Fruit fly (Drosophila melanogaster) whole organism, embryonic: ENCODE measurements around the gene CG4577.

ENCODE experiments used
- Antp ChIP-seq: fragments of 200-800 bp; sonication (Bioruptor generic); optimal IDR thresholded peaks from 3 replicates; lab custom pipeline; 2016; ENCODE audit warnings: missing biosample characterization, missing genetic modification characterization
- Atf-2 ChIP-seq: fragments of 200-800 bp; sonication (Bioruptor generic); optimal IDR thresholded peaks from 2 replicates; lab custom pipeline; 2016; ENCODE audit warnings: missing biosample characterization, missing genetic modification characterization
- CG11695 ChIP-seq: fragments of 200-800 bp; sonication (Bioruptor generic); IDR thresholded peaks from 3 replicates; pipeline ENCODE4 v1.3.6; 2022; ENCODE audit warnings: missing biosample characterization, missing genetic modification characterization
- CG12659 ChIP-seq: fragments of 200-800 bp; sonication (Bioruptor generic); optimal IDR thresholded peaks from 3 replicates; lab custom pipeline; 2017; ENCODE audit warnings: mild to moderate bottlenecking, missing biosample characterization, missing genetic modification reagents, missing genetic modification characterization
- CG12769 ChIP-seq: fragments of 200-800 bp; sonication (Bioruptor generic); optimal IDR thresholded peaks from 2 replicates; lab custom pipeline; 2019; ENCODE audit warnings: missing biosample characterization, mild to moderate bottlenecking, missing genetic modification characterization, moderate library complexity
- CG12942 ChIP-seq: fragments of 200-800 bp; sonication (Bioruptor generic); optimal IDR thresholded peaks from 3 replicates; lab custom pipeline; 2016; ENCODE audit warnings: missing biosample characterization, missing genetic modification characterization
- CG13123 ChIP-seq: fragments of 200-800 bp; sonication (Bioruptor generic); optimal IDR thresholded peaks from 2 replicates; lab custom pipeline; 2016; ENCODE audit warnings: missing biosample characterization, missing genetic modification characterization
- CG13424 ChIP-seq: fragments of 200-800 bp; sonication (Bioruptor generic); optimal IDR thresholded peaks from 2 replicates; lab custom pipeline; 2019; ENCODE audit warnings: missing biosample characterization, mild to moderate bottlenecking, missing genetic modification characterization, moderate library complexity
- CG15073 ChIP-seq: fragments of 200-800 bp; sonication (Bioruptor generic); optimal IDR thresholded peaks from 2 replicates; lab custom pipeline; 2016; ENCODE audit warnings: missing biosample characterization, missing genetic modification characterization
- CG17612 ChIP-seq: fragments of 200-800 bp; sonication (Bioruptor generic); IDR thresholded peaks from 2 replicates; pipeline ENCODE4 v1.3.6; 2022; ENCODE audit warnings: missing biosample characterization, missing genetic modification characterization
- CG2202 ChIP-seq: fragments of 200-800 bp; sonication (Bioruptor generic); optimal IDR thresholded peaks from 2 replicates; lab custom pipeline; 2018; ENCODE audit warnings: missing biosample characterization, mild to moderate bottlenecking, missing genetic modification characterization
- CG30403 ChIP-seq: fragments of 200-800 bp; sonication (Bioruptor generic); optimal IDR thresholded peaks from 3 replicates; lab custom pipeline; 2016; ENCODE audit warnings: missing biosample characterization, missing genetic modification characterization
- CG3163 ChIP-seq: fragments of 200-800 bp; sonication (Bioruptor generic); optimal IDR thresholded peaks from 3 replicates; lab custom pipeline; 2016; ENCODE audit warnings: missing biosample characterization, missing genetic modification characterization
- CG3281 ChIP-seq: fragments of 200-800 bp; sonication (Bioruptor generic); optimal IDR thresholded peaks from 3 replicates; lab custom pipeline; 2017; ENCODE audit warnings: missing biosample characterization, mild to moderate bottlenecking, missing genetic modification characterization
- CG34422 ChIP-seq: fragments of 200-800 bp; sonication (Bioruptor generic); IDR thresholded peaks from 3 replicates; pipeline ENCODE4 v1.3.6; 2022; ENCODE audit warnings: missing biosample characterization, missing genetic modification characterization
- CG4360 ChIP-seq: fragments of 200-800 bp; sonication (Bioruptor generic); IDR thresholded peaks from 2 replicates; pipeline ENCODE4 v1.3.6; 2022; ENCODE audit warnings: missing biosample characterization, missing genetic modification characterization
- CG6272 ChIP-seq: fragments of 200-800 bp; sonication (Bioruptor generic); IDR thresholded peaks from 2 replicates; pipeline ENCODE4 v1.3.6; 2022; ENCODE audit warnings: missing biosample characterization, missing genetic modification characterization
- CG7839 ChIP-seq: fragments of 200-800 bp; sonication (Bioruptor generic); optimal IDR thresholded peaks from 3 replicates; lab custom pipeline; 2018; ENCODE audit warnings: missing biosample characterization, mild to moderate bottlenecking, missing genetic modification characterization, moderate library complexity
- CG9215 ChIP-seq: fragments of 200-800 bp; sonication (Bioruptor generic); IDR thresholded peaks from 2 replicates; pipeline ENCODE4 v1.3.6; 2022; ENCODE audit warnings: missing biosample characterization, missing genetic modification characterization
- Dek ChIP-seq: fragments of 200-800 bp; sonication (Bioruptor generic); optimal IDR thresholded peaks from 3 replicates; lab custom pipeline; 2019; ENCODE audit warnings: missing biosample characterization, mild to moderate bottlenecking, missing genetic modification characterization, moderate library complexity
- Dip3 ChIP-seq: fragments of 200-800 bp; sonication (Bioruptor generic); optimal IDR thresholded peaks from 3 replicates; lab custom pipeline; 2016; ENCODE audit warnings: missing biosample characterization, missing genetic modification characterization
- Doc3 ChIP-seq: fragments of 200-800 bp; sonication (Bioruptor generic); IDR thresholded peaks from 3 replicates; pipeline ENCODE4 v1.3.6; 2022; ENCODE audit warnings: missing biosample characterization, missing genetic modification characterization; ENCODE audit not compliant: partially characterized antibody
- H15 ChIP-seq: fragments of 200-800 bp; sonication (Bioruptor generic); IDR thresholded peaks from 3 replicates; pipeline ENCODE4 v1.3.6; 2022; ENCODE audit warnings: missing biosample characterization, missing genetic modification characterization
- Lim3 ChIP-seq: fragments of 200-800 bp; sonication (Bioruptor generic); IDR thresholded peaks from 2 replicates; pipeline ENCODE4 v1.3.6; 2022; ENCODE audit warnings: missing biosample characterization, missing genetic modification characterization
- Med ChIP-seq: fragments of 200-800 bp; sonication (Bioruptor generic); peaks from one replicate; lab custom pipeline; 2016; ENCODE audit warnings: missing biosample characterization, missing genetic modification characterization, mild to moderate bottlenecking, inconsistent platforms, moderate library complexity
- Meics ChIP-seq: fragments of 200-800 bp; sonication (Bioruptor generic); optimal IDR thresholded peaks from 2 replicates; lab custom pipeline; 2017; ENCODE audit warnings: missing biosample characterization, mild to moderate bottlenecking, missing genetic modification characterization
- Nf-YA ChIP-seq: fragments of 200-800 bp; sonication (Bioruptor generic); IDR thresholded peaks from 2 replicates; pipeline ENCODE4 v1.3.6; 2022; ENCODE audit warnings: missing biosample characterization, missing genetic modification characterization
- Oli ChIP-seq: fragments of 200-800 bp; sonication (Bioruptor generic); optimal IDR thresholded peaks from 2 replicates; lab custom pipeline; 2018; ENCODE audit warnings: missing biosample characterization, mild to moderate bottlenecking, missing genetic modification characterization, moderate library complexity
- Sin3A ChIP-seq: fragments of >200 bp; optimal IDR thresholded peaks from 2 replicates; lab custom pipeline; 2018
- abd-A ChIP-seq: fragments of 200-800 bp; sonication (Bioruptor generic); optimal IDR thresholded peaks from 3 replicates; lab custom pipeline; 2019; ENCODE audit warnings: missing biosample characterization, mild to moderate bottlenecking, missing genetic modification characterization, moderate library complexity
- ase ChIP-seq: fragments of 200-800 bp; sonication (Bioruptor generic); IDR thresholded peaks from 3 replicates; pipeline ENCODE4 v1.3.6; 2022; ENCODE audit warnings: missing biosample characterization, missing genetic modification characterization
- bigmax ChIP-seq: fragments of 200-800 bp; sonication (Bioruptor generic); optimal IDR thresholded peaks from 2 replicates; lab custom pipeline; 2018; ENCODE audit warnings: missing biosample characterization, mild to moderate bottlenecking, missing genetic modification characterization
- bsh ChIP-seq, 2 experiments: fragments of 200-800 bp; sonication (Bioruptor generic); optimal IDR thresholded peaks; 2 replicates each; lab custom pipeline; 2017 to 2018; ENCODE audit warnings: mild to moderate bottlenecking in 2 of 2, missing biosample characterization in 2 of 2, missing genetic modification characterization in 2 of 2, moderate library complexity in 1 of 2
- cato ChIP-seq: fragments of 200-800 bp; sonication (Bioruptor generic); optimal IDR thresholded peaks from 2 replicates; lab custom pipeline; 2016; ENCODE audit warnings: missing biosample characterization, missing genetic modification characterization, borderline replicate concordance
- gsb ChIP-seq: fragments of 200-800 bp; sonication (Bioruptor generic); IDR thresholded peaks from 2 replicates; pipeline ENCODE4 v1.3.6; 2022; ENCODE audit warnings: missing biosample characterization, missing genetic modification characterization
- gt ChIP-seq: fragments of 200-800 bp; sonication (Bioruptor generic); IDR thresholded peaks from 2 replicates; pipeline ENCODE4 v1.3.6; 2022; ENCODE audit warnings: missing biosample characterization, missing genetic modification characterization
- hb ChIP-seq: fragments of 200-800 bp; sonication (Bioruptor generic); IDR thresholded peaks from 3 replicates; pipeline ENCODE4 v1.3.6; 2022; ENCODE audit warnings: missing biosample characterization, missing genetic modification characterization; ENCODE audit not compliant: partially characterized antibody
- ind ChIP-seq: fragments of 200-800 bp; sonication (Bioruptor generic); optimal IDR thresholded peaks from 3 replicates; lab custom pipeline; 2016; ENCODE audit warnings: missing biosample characterization, missing genetic modification characterization
- kay ChIP-seq: fragments of 200-800 bp; sonication (Bioruptor generic); optimal IDR thresholded peaks from 2 replicates; lab custom pipeline; 2016; ENCODE audit warnings: missing biosample characterization, missing genetic modification characterization
- lab ChIP-seq: fragments of 200-800 bp; sonication (Bioruptor generic); optimal IDR thresholded peaks from 3 replicates; lab custom pipeline; 2017; ENCODE audit warnings: missing biosample characterization, missing genetic modification characterization, mild to moderate bottlenecking, moderate library complexity, missing genetic modification reagents
- lilli ChIP-seq: fragments of 200-800 bp; sonication (Bioruptor generic); optimal IDR thresholded peaks from 3 replicates; lab custom pipeline; 2016; ENCODE audit warnings: missing biosample characterization, missing genetic modification characterization
- lola ChIP-seq, 3 experiments: fragments of >200 bp in 2 of 3; fragments of 200-800 bp in 1 of 3; sonication (Bioruptor generic) in 1 of 3; optimal IDR thresholded peaks; 2 replicates each; lab custom pipeline; 2017 to 2019; ENCODE audit warnings: missing biosample characterization in 3 of 3, missing genetic modification characterization in 3 of 3, mild to moderate bottlenecking in 1 of 3, moderate library complexity in 1 of 3
- pb ChIP-seq: fragments of 200-800 bp; sonication (Bioruptor generic); optimal IDR thresholded peaks from 3 replicates; lab custom pipeline; 2016; ENCODE audit warnings: missing biosample characterization, missing genetic modification characterization
- phol ChIP-seq: fragments of 200-800 bp; sonication (Bioruptor generic); optimal IDR thresholded peaks from 3 replicates; lab custom pipeline; 2018; ENCODE audit warnings: missing biosample characterization, mild to moderate bottlenecking, missing genetic modification characterization, moderate library complexity
- ranshi ChIP-seq: fragments of 200-800 bp; sonication (Bioruptor generic); IDR thresholded peaks from 2 replicates; pipeline ENCODE4 v1.3.6; 2022; ENCODE audit warnings: missing biosample characterization, missing genetic modification characterization
- row ChIP-seq: fragments of 200-800 bp; sonication (Bioruptor generic); IDR thresholded peaks from 3 replicates; pipeline ENCODE4 v1.3.6; 2022; ENCODE audit warnings: missing biosample characterization, missing genetic modification characterization
- tap ChIP-seq: fragments of 200-800 bp; optimal IDR thresholded peaks from 3 replicates; lab custom pipeline; 2019; ENCODE audit warnings: missing biosample characterization, mild to moderate bottlenecking, missing genetic modification characterization, moderate library complexity
- toy ChIP-seq: fragments of 200-800 bp; sonication (Bioruptor generic); IDR thresholded peaks from 2 replicates; pipeline ENCODE4 v1.3.6; 2022; ENCODE audit warnings: missing biosample characterization, missing genetic modification characterization
- unpg ChIP-seq: fragments of 200-800 bp; sonication (Bioruptor generic); optimal IDR thresholded peaks from 3 replicates; lab custom pipeline; 2018; ENCODE audit warnings: missing biosample characterization, mild to moderate bottlenecking, missing genetic modification characterization, moderate library complexity
- yki ChIP-seq: fragments of >200 bp; optimal IDR thresholded peaks from 3 replicates; lab custom pipeline; 2018

Gene CG4577

dm6 chr2L:1157679-1158518 is 23.4 kb downstream of the CG4577 start, which contains the start of gene capt (continued):
- TF ChIP-seq Dip3 (GFP tag; lab: Kevin White, UChicago) (peak; percentile 16), Atf-2 (no peak), CG3281 (GFP tag; lab: Kevin White, UChicago) (no peak), pb (GFP tag; lab: Kevin White, UChicago) (no peak), tap (tag; lab: Kevin White, UChicago) (no peak), CG6272 (no peak), CG15073 (GFP tag; lab: Kevin White, UChicago) (no peak), row (GFP tag; lab: Robert Waterston, UW) (peak; percentile 94), kay (GFP tag; lab: Kevin White, UChicago) (peak; percentile 69), gt (GFP tag; lab: Robert Waterston, UW) (no peak), CG12942 (GFP tag; lab: Kevin White, UChicago) (no peak), phol (peak; percentile 23), CG30403 (peak; percentile 55), lola (GFP tag; optimal IDR thresholded peaks at IDR 0.05; lab: Kevin White, UChicago) (peak in 1 of 3 experiments; percentile 48), CG7839 (no peak), bsh (GFP tag; optimal IDR thresholded peaks at IDR 0.05; lab: Kevin White, UChicago) (peak in 1 of 2 experiments; percentile 11), abd-A (peak; percentile 67), Med (GFP tag; lab: Kevin White, UChicago) (peak; percentile 84), CG9215 (peak; percentile 56), yki (lab: Kevin White, UChicago) (no peak), Lim3 (GFP tag; lab: Robert Waterston, UW) (no peak), CG11695 (GFP tag; lab: Robert Waterston, UW) (no peak), Antp (GFP tag; lab: Kevin White, UChicago) (no peak), Sin3A (lab: Kevin White, UChicago) (peak; percentile 54), CG12769 (tag; lab: Kevin White, UChicago) (no peak), bigmax (GFP tag; lab: Kevin White, UChicago) (peak; percentile 52), unpg (GFP tag; lab: Kevin White, UChicago) (peak; percentile 2), gsb (GFP tag; lab: Robert Waterston, UW) (no peak), Oli (tag; lab: Kevin White, UChicago) (peak; percentile 34), Dek (tag; lab: Kevin White, UChicago) (peak; percentile 26), lilli (GFP tag; lab: Kevin White, UChicago) (peak; percentile 53), Meics (peak; percentile 26), CG17612 (GFP tag; lab: Robert Waterston, UW) (no peak), CG34422 (peak; percentile 95), Doc3 (GFP tag; lab: Robert Waterston, UW) (no peak), cato (GFP tag; lab: Kevin White, UChicago) (no peak), ranshi (GFP tag; lab: Robert Waterston, UW) (peak; percentile 20; the same call in 1 of the 2 replicates), ind (GFP tag; lab: Kevin White, UChicago) (peak; percentile 52), Nf-YA (no peak), CG4360 (peak; percentile 88), CG13123 (no peak), ase (GFP tag; lab: Robert Waterston, UW) (no peak), lab (GFP tag; lab: Kevin White, UChicago) (no peak), CG2202 (tag; lab: Kevin White, UChicago) (no peak), CG13424 (peak; percentile 45), toy (no peak), CG3163 (GFP tag; lab: Kevin White, UChicago) (no peak), CG12659 (GFP tag; lab: Kevin White, UChicago) (peak; percentile 28), H15 (GFP tag; lab: Robert Waterston, UW) (no peak), hb (GFP tag; lab: Robert Waterston, UW) (no peak)
